Fruit fly (Drosophila melanogaster): ENCODE measurements around the gene CG15211.

DNA sequence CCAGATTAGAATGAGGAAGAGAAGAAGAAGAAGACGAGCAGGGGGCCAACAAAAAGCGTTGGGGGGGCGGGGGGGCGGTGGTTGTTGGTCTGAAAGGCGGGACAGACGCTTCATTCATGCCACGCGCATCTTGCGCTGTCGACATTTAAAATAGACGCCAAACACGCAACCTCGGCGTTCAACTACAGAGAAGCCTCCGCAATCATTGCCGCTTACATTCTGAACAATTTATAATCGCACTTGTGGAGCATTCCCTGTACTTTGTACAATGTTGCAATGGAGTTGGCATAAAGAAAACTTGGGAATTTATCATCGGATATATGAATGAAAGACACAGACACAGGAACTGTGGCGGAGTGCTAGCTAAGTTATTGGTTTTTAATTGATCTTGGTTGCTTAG is 48.4 kb downstream of the CG15211 start:
- no peak for TF ChIP-seq Dref (GFP tag; IDR thresholded peaks at IDR 0.05)
- no peak for TF ChIP-seq Rx (GFP tag; IDR thresholded peaks at IDR 0.05)
